Worm (Caenorhabditis elegans) whole organism, L1 larva: ENCODE data around the gene srt-73.

ENCODE experiments used
- C04F5.9 ChIP-seq: sonication (generic microtip); optimal IDR thresholded peaks from 2 replicates; lab custom pipeline; 2016; ENCODE audit warnings: missing genetic modification characterization, missing compliant biosample characterization
- C34B4.2 ChIP-seq: sonication (generic microtip); optimal IDR thresholded peaks from 2 replicates; lab custom pipeline; 2017; ENCODE audit warnings: mild to moderate bottlenecking, missing genetic modification characterization, missing compliant biosample characterization
- F16B12.6 ChIP-seq: fragments of 150-350 bp; optimal IDR thresholded peaks from 2 replicates; lab custom pipeline; 2014; ENCODE audit warnings: missing biosample characterization, missing genetic modification characterization
- alr-1 ChIP-seq: fragments of 200-800 bp; sonication (Bioruptor generic); optimal IDR thresholded peaks from 2 replicates; lab custom pipeline; 2018; ENCODE audit warnings: borderline replicate concordance, mild to moderate bottlenecking, missing genetic modification characterization, missing compliant biosample characterization
- ama-1 ChIP-seq: fragments of 150-350 bp; optimal IDR thresholded peaks from 2 replicates; lab custom pipeline; 2014
- blmp-1 ChIP-seq: fragments of 150-350 bp; optimal IDR thresholded peaks from 2 replicates; lab custom pipeline; 2014; ENCODE audit warnings: missing biosample characterization, missing genetic modification characterization
- ceh-8 ChIP-seq: fragments of 200-800 bp; sonication (Bioruptor generic); optimal IDR thresholded peaks from 2 replicates; lab custom pipeline; 2018; ENCODE audit warnings: mild to moderate bottlenecking, missing genetic modification characterization, moderate library complexity, missing compliant biosample characterization
- ceh-88 ChIP-seq: fragments of 200-800 bp; sonication (Bioruptor generic); IDR thresholded peaks from 2 replicates; pipeline ENCODE4 v1.3.6; 2022; ENCODE audit warnings: missing genetic modification characterization, missing compliant biosample characterization
- ceh-90 ChIP-seq: sonication (generic microtip); optimal IDR thresholded peaks from 2 replicates; lab custom pipeline; 2016; ENCODE audit warnings: missing genetic modification characterization, missing compliant biosample characterization
- dpl-1 ChIP-seq, 3 experiments: fragments of 150-350 bp in 2 of 3; sonication (generic microtip) in 1 of 3; optimal IDR thresholded peaks; 2 replicates each; lab custom pipeline; 2014 to 2017; ENCODE audit warnings: missing biosample characterization in 3 of 3, missing genetic modification characterization in 3 of 3, missing genetic modification reagents in 3 of 3
- dsc-1 ChIP-seq: sonication (generic microtip); optimal IDR thresholded peaks from 2 replicates; lab custom pipeline; 2016; ENCODE audit warnings: mild to moderate bottlenecking, missing genetic modification characterization, missing compliant biosample characterization
- efl-1 ChIP-seq, 4 experiments: fragments of 150-350 bp; optimal IDR thresholded peaks in 3 of 4; peaks in 1 of 4; 1 replicate in 1 of 4; 2 replicates in 3 of 4; lab custom pipeline; 2014; ENCODE audit warnings: missing biosample characterization in 2 of 4, missing genetic modification characterization in 2 of 4, missing genetic modification reagents in 2 of 4
- egl-13 ChIP-seq: sonication (generic microtip); optimal IDR thresholded peaks from 2 replicates; lab custom pipeline; 2016; ENCODE audit warnings: missing genotype, missing genetic modification reagents, missing genetic modification characterization, missing compliant biosample characterization
- egl-27 ChIP-seq, 2 experiments: fragments of 150-350 bp in 1 of 2; sonication (generic microtip); optimal IDR thresholded peaks; 3 replicates each; lab custom pipeline; 2017 to 2018; ENCODE audit warnings: missing biosample characterization in 2 of 2, missing genetic modification characterization in 2 of 2, missing genetic modification reagents in 2 of 2
- elt-3 ChIP-seq, 6 experiments: fragments of 150-350 bp in 1 of 6; sonication (generic microtip); optimal IDR thresholded peaks; 2 replicates each; lab custom pipeline; 2017 to 2018; ENCODE audit warnings: missing biosample characterization in 6 of 6, missing genetic modification characterization in 6 of 6, inconsistent platforms in 1 of 6
- ets-5 ChIP-seq: fragments of 200-800 bp; sonication (Bioruptor generic); IDR thresholded peaks from 2 replicates; pipeline ENCODE4 v1.3.6; 2022; ENCODE audit warnings: missing genetic modification characterization, missing compliant biosample characterization
- fkh-10 ChIP-seq: sonication (generic microtip); optimal IDR thresholded peaks from 2 replicates; lab custom pipeline; 2017; ENCODE audit warnings: missing biosample characterization, missing genetic modification reagents, missing genetic modification characterization
- fkh-8 ChIP-seq: sonication (generic microtip); optimal IDR thresholded peaks from 2 replicates; lab custom pipeline; 2016; ENCODE audit warnings: mild to moderate bottlenecking, missing genetic modification characterization, missing compliant biosample characterization
- hlh-17 ChIP-seq: fragments of 200-800 bp; sonication (Bioruptor generic); optimal IDR thresholded peaks from 2 replicates; lab custom pipeline; 2018; ENCODE audit warnings: missing genetic modification characterization, mild to moderate bottlenecking, missing compliant biosample characterization, moderate library complexity, borderline replicate concordance
- isw-1 ChIP-seq: fragments of 200-800 bp; sonication (Bioruptor generic); IDR thresholded peaks from 2 replicates; pipeline ENCODE4 v1.3.6; 2022; ENCODE audit warnings: missing genetic modification characterization, missing compliant biosample characterization
- jun-1 ChIP-seq: fragments of 150-350 bp; optimal IDR thresholded peaks from 2 replicates; lab custom pipeline; 2014; ENCODE audit warnings: missing biosample characterization, missing genetic modification reagents, missing genetic modification characterization
- lin-35 ChIP-seq, 2 experiments: fragments of 150-350 bp; optimal IDR thresholded peaks; 2 replicates each; lab custom pipeline; 2014; ENCODE audit warnings: missing biosample characterization in 2 of 2, missing genetic modification characterization in 2 of 2, missing genetic modification reagents in 2 of 2
- lsy-2 ChIP-seq, 2 experiments: fragments of 150-350 bp; optimal IDR thresholded peaks; 2 replicates each; lab custom pipeline; 2014; ENCODE audit warnings: missing biosample characterization in 2 of 2, missing genetic modification characterization in 2 of 2
- mef-2 ChIP-seq: fragments of 150-350 bp; optimal IDR thresholded peaks from 2 replicates; lab custom pipeline; 2014; ENCODE audit warnings: missing biosample characterization, missing genetic modification characterization
- mep-1 ChIP-seq: fragments of 150-350 bp; optimal IDR thresholded peaks from 2 replicates; lab custom pipeline; 2014; ENCODE audit warnings: missing biosample characterization, missing genetic modification characterization
- nhr-19 ChIP-seq: fragments of 200-800 bp; sonication (Bioruptor generic); conservative IDR thresholded peaks from 2 replicates; pipeline ENCODE4 v1.3.6; 2022; ENCODE audit warnings: missing genetic modification characterization, missing compliant biosample characterization
- nhr-20 ChIP-seq: sonication (generic microtip); optimal IDR thresholded peaks from 2 replicates; lab custom pipeline; 2016; ENCODE audit warnings: mild to moderate bottlenecking, missing genetic modification characterization, missing compliant biosample characterization
- nhr-237 ChIP-seq: fragments of 150-350 bp; optimal IDR thresholded peaks from 2 replicates; lab custom pipeline; 2014; ENCODE audit warnings: missing biosample characterization, missing genetic modification characterization
- nhr-71 ChIP-seq: sonication (generic microtip); optimal IDR thresholded peaks from 2 replicates; lab custom pipeline; 2016; ENCODE audit warnings: mild to moderate bottlenecking, missing genetic modification characterization, moderate library complexity, missing compliant biosample characterization
- nhr-76 ChIP-seq: sonication (generic microtip); optimal IDR thresholded peaks from 2 replicates; lab custom pipeline; 2017; ENCODE audit warnings: missing biosample characterization, missing genetic modification characterization
- nhr-77 ChIP-seq: fragments of 150-350 bp; optimal IDR thresholded peaks from 2 replicates; lab custom pipeline; 2014; ENCODE audit warnings: missing biosample characterization, missing genetic modification characterization
- nhr-90 ChIP-seq: sonication (generic microtip); optimal IDR thresholded peaks from 2 replicates; lab custom pipeline; 2016; ENCODE audit warnings: mild to moderate bottlenecking, missing genetic modification characterization, missing compliant biosample characterization; ENCODE audit not compliant: poor library complexity
- pqm-1 ChIP-seq: sonication (generic microtip); optimal IDR thresholded peaks from 3 replicates; lab custom pipeline; 2017; ENCODE audit warnings: missing biosample characterization, missing genetic modification characterization
- rnt-1 ChIP-seq: sonication (generic microtip); optimal IDR thresholded peaks from 2 replicates; lab custom pipeline; 2016; ENCODE audit warnings: mild to moderate bottlenecking, missing genetic modification characterization, moderate library complexity, missing compliant biosample characterization
- snu-23 ChIP-seq: sonication (generic microtip); optimal IDR thresholded peaks from 2 replicates; lab custom pipeline; 2016; ENCODE audit warnings: missing genetic modification characterization, missing compliant biosample characterization
- sox-4 ChIP-seq: sonication (generic microtip); optimal IDR thresholded peaks from 2 replicates; lab custom pipeline; 2016; ENCODE audit warnings: missing genetic modification characterization, missing compliant biosample characterization
- swsn-7 ChIP-seq: sonication (generic microtip); optimal IDR thresholded peaks from 2 replicates; lab custom pipeline; 2016; ENCODE audit warnings: missing genetic modification characterization, missing compliant biosample characterization
- unc-30 ChIP-seq: sonication (generic microtip); optimal IDR thresholded peaks from 2 replicates; lab custom pipeline; 2017; ENCODE audit warnings: missing biosample characterization, missing genetic modification characterization
- vab-15 ChIP-seq: sonication (generic microtip); optimal IDR thresholded peaks from 2 replicates; lab custom pipeline; 2017; ENCODE audit warnings: missing genotype, mild to moderate bottlenecking, missing genetic modification characterization, missing compliant biosample characterization
- xbp-1 ChIP-seq: sonication (generic microtip); optimal IDR thresholded peaks from 2 replicates; lab custom pipeline; 2016; ENCODE audit warnings: missing genetic modification characterization, missing compliant biosample characterization
- ztf-11 ChIP-seq, 2 experiments: sonication (generic microtip); optimal IDR thresholded peaks; 2 replicates each; lab custom pipeline; 2016 to 2017; ENCODE audit warnings: missing genetic modification characterization in 2 of 2, missing biosample characterization in 1 of 2, missing compliant biosample characterization in 1 of 2
- ztf-4 ChIP-seq: fragments of 150-350 bp; optimal IDR thresholded peaks from 2 replicates; lab custom pipeline; 2014; ENCODE audit warnings: missing biosample characterization, missing genetic modification characterization

Gene srt-73

DNA sequence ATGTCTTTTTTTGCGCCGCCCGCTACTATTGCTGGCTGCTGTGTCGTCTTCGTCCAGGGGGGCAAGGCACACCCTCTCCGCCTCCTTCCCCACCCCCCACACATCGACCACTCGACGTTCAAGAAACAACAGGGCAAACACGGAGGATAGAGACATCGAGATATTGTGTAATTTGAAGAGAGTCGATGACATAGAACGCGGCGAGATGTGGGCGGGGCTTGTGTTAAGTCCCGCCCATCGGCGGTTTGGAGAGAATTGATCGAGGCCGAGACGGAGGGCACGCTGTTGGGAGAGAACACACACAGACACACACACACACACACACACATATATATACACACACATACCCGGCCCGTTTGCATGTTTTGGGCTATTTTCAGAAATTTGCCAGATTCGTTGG is 33.5 kb upstream of the srt-73 start (continued):
- TF ChIP-seq swsn-7 (tag; lab: Kevin White, UChicago) (peak; percentile 79), ceh-8 (peak; percentile 51), jun-1 (tag; lab: Kevin White, UChicago) (peak; percentile 19), ets-5 (GFP tag; lab: Robert Waterston, UW) (no peak), nhr-19 (peak; percentile 73), isw-1 (GFP tag; lab: Robert Waterston, UW) (peak; percentile 43), ceh-90 (tag; lab: Kevin White, UChicago) (no peak), ceh-88 (GFP tag; lab: Robert Waterston, UW) (no peak), sox-4 (tag; lab: Kevin White, UChicago) (no peak), ztf-4 (tag; lab: Kevin White, UChicago) (peak; percentile 61), ama-1 (no peak), rnt-1 (tag; lab: Kevin White, UChicago) (peak; percentile 67), egl-13 (tag; lab: Kevin White, UChicago) (peak; percentile 66), blmp-1 (tag; lab: Kevin White, UChicago) (peak; percentile 6), elt-3 (tag; optimal IDR thresholded peaks at IDR 0.05; lab: Kevin White, UChicago) (peak in 3 of 6 experiments; percentile 22 to 31 (median 31)), xbp-1 (tag; lab: Kevin White, UChicago) (peak; percentile 63), nhr-77 (tag; lab: Kevin White, UChicago) (peak; percentile 21), efl-1 (optimal IDR thresholded peaks at IDR 0.05; lab: Kevin White, UChicago) (peak; percentile 62 to 67), efl-1 (GFP tag; optimal IDR thresholded peaks at IDR 0.05 in 1 of 2; lab: Kevin White, UChicago) (peak; percentile 38 to 93), lsy-2 (tag; optimal IDR thresholded peaks at IDR 0.05; lab: Kevin White, UChicago) (peak; percentile 62 to 66), hlh-17 (GFP tag; lab: Kevin White, UChicago) (no peak), fkh-8 (peak; percentile 85), nhr-90 (tag; lab: Kevin White, UChicago) (peak; percentile 67), unc-30 (tag; lab: Kevin White, UChicago) (no peak), snu-23 (GFP tag; lab: Kevin White, UChicago) (peak; percentile 86), fkh-10 (peak; percentile 41), egl-27 (tag; optimal IDR thresholded peaks at IDR 0.05; lab: Kevin White, UChicago) (peak in 1 of 2 experiments; percentile 18), dsc-1 (tag; lab: Kevin White, UChicago) (peak; percentile 54), vab-15 (tag; lab: Kevin White, UChicago) (no peak), mef-2 (tag; lab: Kevin White, UChicago) (peak; percentile 26)

DNA sequence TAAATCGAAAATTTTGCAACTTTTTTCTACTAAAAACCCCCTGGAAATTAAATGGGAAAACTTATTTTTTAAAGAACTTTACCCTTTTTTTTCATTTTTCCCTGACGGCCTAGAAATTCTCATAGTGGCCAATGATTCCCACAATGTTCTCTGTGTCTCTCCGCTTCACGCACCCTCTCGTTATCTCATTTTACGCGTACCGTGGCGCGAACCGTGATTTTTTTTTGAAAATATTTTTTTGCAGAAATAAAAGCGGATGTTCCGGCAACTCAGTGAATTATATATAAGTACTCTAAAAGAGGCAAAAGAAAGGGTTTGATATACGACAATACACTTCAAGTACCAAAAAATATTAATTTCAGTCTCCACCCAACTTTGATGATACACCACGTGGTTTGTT is 32.7 kb upstream of the srt-73 start, which contains the start of gene C06A6.2:
Gene C06A6.2, plus strand, starts transcription at position 237 of the 400 bp plus-strand sequence.
- TF ChIP-seq vab-15 (tag; lab: Kevin White, UChicago), result no peak
- peak; percentile 5 for TF ChIP-seq mep-1 (tag; lab: Kevin White, UChicago)
- peak in 2 of 3 experiments; percentile 44 to 64 for TF ChIP-seq dpl-1 (GFP tag; optimal IDR thresholded peaks at IDR 0.05; lab: Kevin White, UChicago)
- TF ChIP-seq blmp-1 (tag; lab: Kevin White, UChicago), result peak; percentile 3
- no peak for TF ChIP-seq ztf-11 (tag; optimal IDR thresholded peaks at IDR 0.05; lab: Kevin White, UChicago)
- peak in 1 of 2 experiments; percentile 54 for TF ChIP-seq lin-35 (GFP tag; optimal IDR thresholded peaks at IDR 0.05; lab: Kevin White, UChicago)
- TF ChIP-seq efl-1 (optimal IDR thresholded peaks at IDR 0.05; lab: Kevin White, UChicago), result peak; percentile 36 to 51
- TF ChIP-seq efl-1 (GFP tag; optimal IDR thresholded peaks at IDR 0.05 in 1 of 2; lab: Kevin White, UChicago), result peak; percentile 59 to 92

DNA sequence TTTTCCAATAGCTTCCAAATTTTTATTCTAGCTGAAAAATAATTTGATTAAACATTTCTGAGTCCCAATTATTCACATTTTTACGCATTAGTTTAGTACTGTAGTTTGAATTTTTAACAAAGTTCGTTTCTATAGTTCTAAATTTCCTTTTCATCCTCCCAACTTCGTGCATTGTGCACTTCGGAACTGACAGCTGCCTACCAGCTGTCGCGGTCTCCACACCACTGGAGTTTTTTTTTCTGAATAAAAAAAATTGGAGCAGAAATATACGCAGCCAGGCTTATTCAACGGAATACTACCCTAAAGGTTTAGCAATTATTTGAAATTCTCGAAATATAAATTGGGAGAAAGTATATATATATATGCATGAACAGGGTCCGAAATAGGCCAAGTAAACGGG is 29.9 kb upstream of the srt-73 start:
- TF ChIP-seq blmp-1 (tag; lab: Kevin White, UChicago), result no peak
- no peak for TF ChIP-seq nhr-71
- TF ChIP-seq nhr-20 (tag; lab: Kevin White, UChicago), result no peak
- TF ChIP-seq efl-1 (optimal IDR thresholded peaks at IDR 0.05; lab: Kevin White, UChicago), result no peak
- no peak for TF ChIP-seq efl-1 (GFP tag; optimal IDR thresholded peaks at IDR 0.05 in 1 of 2; lab: Kevin White, UChicago)
- TF ChIP-seq C04F5.9, result no peak
- TF ChIP-seq snu-23 (GFP tag; lab: Kevin White, UChicago), result no peak
- no peak for TF ChIP-seq ets-5 (GFP tag; lab: Robert Waterston, UW)
- no peak for TF ChIP-seq F16B12.6 (tag; lab: Kevin White, UChicago)
- no peak for TF ChIP-seq alr-1
- no peak for TF ChIP-seq nhr-76
- TF ChIP-seq hlh-17 (GFP tag; lab: Kevin White, UChicago), result no peak
- no peak for TF ChIP-seq rnt-1 (tag; lab: Kevin White, UChicago)
- TF ChIP-seq swsn-7 (tag; lab: Kevin White, UChicago), result no peak
- TF ChIP-seq C34B4.2 (tag; lab: Kevin White, UChicago), result no peak
- no peak for TF ChIP-seq mef-2 (tag; lab: Kevin White, UChicago)
- no peak for TF ChIP-seq nhr-237 (tag; lab: Kevin White, UChicago)
- no peak for TF ChIP-seq pqm-1 (tag; lab: Kevin White, UChicago)
